Fruit fly (Drosophila melanogaster) ovary, adult (tissue): Measurements from ENCODE around the gene Crg-1.
"Not testable (repeated sequence)": the region's sequence is repeated elsewhere in the genome, so short reads cannot be mapped to it uniquely, and the experiment has no call there.

Source experiments
- CG17801 ChIP-seq: fragments of 200-800 bp; optimal IDR thresholded peaks from 2 replicates; lab custom pipeline; 2019; ENCODE audit warnings: missing biosample characterization, mild to moderate bottlenecking, missing genetic modification characterization, moderate library complexity; ENCODE audit not compliant: partially characterized antibody

Gene Crg-1

DNA sequence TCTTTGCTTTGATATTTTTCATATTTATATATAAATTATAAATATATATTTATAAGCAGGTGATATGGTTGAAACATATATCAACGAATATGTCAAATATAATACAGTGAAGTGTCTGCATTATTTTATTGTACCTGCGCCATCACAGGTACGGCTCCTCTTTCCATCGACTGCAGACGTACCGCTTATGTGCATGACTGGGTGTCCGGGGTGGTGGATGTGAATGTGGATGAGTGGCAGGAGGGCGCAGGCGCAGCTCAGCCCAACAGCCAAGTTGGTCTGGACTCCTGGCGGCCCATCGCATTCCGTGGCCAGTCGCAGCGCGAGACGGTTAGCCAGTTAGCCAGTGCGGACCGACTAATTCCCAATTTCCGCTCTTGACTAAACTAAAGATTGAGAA is at the start of gene Crg-1:
Gene Crg-1, plus strand, starts transcription at position 301 of the 400 bp plus-strand sequence.
- not testable (repeated sequence) for TF ChIP-seq CG17801 (GFP tag; lab: Kevin White, UChicago)

DNA sequence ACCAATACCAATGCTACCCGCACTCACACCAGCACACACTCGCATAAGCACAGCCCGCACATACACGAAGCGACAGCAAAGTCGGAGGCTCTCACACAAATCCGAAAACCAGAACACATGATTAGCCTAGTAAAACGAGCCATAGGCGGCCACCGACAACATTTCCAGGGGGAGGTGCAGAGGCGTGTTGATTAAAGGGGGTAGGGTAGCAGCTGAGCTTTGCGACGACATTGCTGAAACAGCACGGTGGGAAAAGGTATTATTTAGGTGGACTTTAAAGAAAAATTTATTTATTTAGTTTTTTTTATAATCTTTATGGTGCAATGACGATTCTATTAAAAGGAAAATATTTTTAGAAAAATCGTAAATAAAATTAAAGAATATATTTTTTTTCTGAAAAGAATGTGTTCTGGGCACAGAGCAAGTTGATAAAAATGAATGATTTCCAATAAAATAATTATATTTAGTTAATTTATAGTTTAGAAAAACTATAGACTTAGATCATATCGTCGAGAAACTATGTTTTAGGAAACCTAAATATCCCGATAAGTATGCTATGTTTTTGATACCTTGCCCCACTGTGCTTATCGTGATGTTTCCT is 49.0 kb upstream of the Crg-1 start:
- no peak for TF ChIP-seq CG17801 (GFP tag; lab: Kevin White, UChicago)

DNA sequence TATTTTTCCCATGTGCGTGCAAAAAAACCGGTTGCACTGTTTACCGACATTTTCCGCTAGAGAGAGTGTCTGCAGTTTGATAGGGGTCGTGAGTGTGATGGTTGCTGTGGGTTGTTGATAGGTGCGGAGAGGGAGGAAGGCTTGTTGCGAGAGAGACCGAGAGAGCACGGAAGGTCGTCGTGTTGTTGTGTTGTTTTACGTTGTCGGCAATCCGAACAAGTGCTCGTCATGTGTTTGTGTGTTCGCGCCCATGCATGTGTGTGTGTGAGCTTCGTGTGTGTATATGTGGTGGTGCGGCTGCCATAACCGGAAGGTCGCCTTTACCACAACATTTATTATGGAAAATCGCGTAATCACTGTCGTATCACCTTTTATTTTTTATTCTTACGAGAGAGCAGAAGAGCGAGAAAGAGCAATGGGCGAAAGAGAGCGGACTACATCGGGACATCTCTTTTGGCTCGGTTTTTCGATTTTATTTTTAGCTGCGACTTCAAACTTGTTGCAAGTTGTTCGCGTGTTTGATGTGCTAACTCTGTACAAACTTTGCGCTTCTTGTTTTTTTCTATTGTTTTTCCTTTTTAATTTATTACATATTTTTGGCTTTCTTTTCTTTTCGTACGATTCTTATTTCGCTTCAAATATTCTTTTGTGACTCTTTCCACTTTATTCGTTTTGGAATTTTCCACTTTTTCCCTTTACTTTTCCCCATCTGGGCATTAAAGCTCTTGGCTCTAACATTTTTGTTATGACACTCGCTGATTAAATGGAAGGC is 48.3 kb upstream of the Crg-1 start:
- peak; percentile 79 for TF ChIP-seq CG17801 (GFP tag; lab: Kevin White, UChicago)

DNA sequence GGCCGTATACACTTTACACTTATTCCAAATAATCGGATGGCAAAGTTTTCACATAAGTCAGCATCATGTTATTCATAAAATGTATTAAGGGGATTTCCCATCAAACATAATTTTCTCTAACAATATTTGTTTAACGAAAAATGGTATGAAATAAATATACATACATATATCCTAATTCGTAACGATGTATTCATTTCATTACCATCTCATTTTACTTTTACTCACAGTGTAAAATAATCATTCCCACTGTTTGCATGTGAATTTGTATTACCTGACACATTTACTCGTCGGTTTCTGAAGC is 47.8 kb upstream of the Crg-1 start:
- TF ChIP-seq CG17801 (GFP tag; lab: Kevin White, UChicago): no peak

DNA sequence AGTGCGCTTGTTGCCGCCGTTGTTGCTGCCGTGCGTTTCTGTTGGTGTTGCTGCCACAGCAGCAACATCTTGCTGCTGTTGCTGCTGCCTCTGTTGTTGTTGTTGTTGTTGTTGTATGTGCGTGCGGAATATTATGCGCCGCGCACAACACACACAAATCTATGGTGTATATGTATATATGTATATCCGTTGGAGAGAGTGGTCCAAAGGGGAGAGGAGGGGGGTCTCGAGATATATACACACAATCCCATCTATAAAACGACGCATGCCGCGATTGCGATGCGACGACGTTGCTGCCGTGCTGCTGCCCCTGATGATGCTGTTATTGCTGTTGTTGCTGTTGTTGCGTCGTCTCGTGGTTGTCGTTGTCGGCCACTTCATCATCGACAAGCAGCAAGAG is 46.1 kb upstream of the Crg-1 start:
- TF ChIP-seq CG17801 (GFP tag; lab: Kevin White, UChicago): no peak

DNA sequence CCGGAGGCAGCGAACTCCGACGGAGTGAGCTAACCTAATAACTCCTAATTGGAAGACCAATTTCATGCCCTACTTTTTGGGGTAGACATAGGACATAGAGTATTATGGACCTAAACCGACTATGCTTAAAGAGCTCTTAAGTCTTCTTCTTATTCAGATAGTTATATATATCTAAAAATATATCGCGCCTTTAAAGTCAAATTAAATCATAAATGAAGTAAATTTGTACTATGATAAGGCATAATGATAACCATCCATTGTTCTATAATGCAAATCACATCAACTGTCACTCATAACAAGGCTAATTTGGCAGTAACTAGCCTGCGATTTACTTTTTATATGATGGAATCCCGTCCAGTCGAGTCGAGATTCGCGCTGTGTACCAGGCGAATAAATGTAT is 45.5 kb upstream of the Crg-1 start:
- no peak for TF ChIP-seq CG17801 (GFP tag; lab: Kevin White, UChicago)

DNA sequence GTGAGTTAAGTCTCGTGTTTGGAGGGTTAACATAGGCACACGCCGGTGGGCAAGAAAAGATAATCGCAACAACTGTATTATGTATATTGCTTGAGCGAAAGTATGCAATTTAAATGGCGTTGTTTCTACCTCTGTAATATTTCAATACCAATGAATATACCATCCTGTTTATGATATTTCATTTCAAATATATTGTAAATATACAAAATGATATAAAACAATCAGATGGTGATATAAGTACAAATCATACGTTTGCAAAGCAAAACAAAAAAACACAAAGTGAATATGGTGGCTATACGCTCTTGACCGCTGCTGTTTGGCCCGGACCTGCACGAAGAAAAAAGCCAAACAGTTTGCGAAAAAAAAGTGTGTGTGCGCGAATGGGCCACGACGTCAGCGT is 44.8 kb upstream of the Crg-1 start:
- peak; percentile 58 for TF ChIP-seq CG17801 (GFP tag; lab: Kevin White, UChicago)

DNA sequence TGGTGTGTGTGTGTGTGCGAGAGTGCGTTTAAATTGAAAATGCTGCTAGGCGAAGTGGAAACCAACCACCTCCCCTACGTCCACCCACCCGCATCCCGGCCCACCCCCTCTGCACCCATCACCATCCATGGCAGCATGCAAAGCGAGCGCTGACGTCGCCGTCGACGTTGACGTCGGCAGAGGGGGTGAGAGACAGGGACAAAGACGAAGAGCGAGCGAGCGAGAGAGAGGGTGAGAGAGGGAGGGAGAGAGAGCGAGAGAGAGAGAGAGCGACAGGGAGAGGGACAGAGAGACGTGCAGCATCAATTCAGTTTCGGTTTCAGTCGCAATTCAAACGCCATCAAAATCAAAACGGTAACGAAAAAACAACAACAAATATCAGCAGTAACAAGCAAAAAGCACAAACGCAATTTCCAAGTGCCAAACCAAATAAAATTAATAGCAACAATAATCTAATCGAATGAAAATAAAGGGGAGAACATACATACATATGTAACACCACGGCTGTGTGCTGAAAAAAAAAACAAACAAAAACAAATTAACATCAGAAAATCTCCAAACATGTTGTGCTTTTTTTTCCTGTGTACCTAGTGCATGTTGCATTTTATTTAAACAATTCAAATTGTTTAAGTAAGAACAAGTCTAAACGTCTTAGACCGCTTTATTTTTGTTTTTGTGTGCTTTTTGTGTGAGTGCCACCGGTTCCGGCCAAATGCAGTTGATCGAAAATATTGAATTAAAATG is 44.1 kb upstream of the Crg-1 start:
- no peak for TF ChIP-seq CG17801 (GFP tag; lab: Kevin White, UChicago)

DNA sequence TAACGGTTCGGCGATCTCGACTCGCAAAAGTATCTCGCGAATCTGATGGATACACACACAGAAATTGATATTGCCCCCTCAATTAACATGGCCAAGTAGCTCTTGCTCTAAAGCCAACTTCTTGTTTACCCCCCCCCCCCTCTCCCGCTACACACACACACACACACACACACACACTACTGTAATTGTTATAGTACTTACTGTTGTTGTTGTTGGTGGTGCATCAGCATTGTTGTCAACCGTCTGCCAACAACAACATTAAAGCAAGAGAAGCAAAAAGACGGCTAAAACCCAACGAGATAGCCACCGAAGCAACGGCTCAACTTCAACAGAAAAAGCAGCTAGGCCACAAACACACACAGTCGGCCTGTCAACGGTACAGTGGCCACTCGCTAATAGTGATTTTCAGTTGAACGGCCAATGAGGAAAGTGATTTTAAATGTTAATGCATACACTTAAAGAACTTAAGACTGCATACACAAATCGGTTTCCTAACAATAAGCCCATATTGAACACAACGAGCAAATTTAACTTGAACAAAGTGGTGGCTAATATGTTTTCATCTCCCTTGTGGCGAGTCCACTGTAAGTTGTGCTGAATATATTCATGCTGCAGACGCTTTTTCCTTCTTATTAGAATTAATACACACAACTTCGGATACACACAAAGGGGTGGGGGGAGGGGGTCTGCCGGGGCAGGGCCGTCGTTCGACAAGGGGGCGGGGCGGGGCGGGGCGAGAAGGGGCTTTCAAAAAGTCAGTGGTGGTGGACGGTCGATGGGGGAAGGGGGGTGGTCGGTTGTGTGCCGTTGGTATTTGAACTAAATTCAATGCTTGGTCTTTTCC is 42.6 kb upstream of the Crg-1 start:
- peak; percentile 38 for TF ChIP-seq CG17801 (GFP tag; lab: Kevin White, UChicago)

DNA sequence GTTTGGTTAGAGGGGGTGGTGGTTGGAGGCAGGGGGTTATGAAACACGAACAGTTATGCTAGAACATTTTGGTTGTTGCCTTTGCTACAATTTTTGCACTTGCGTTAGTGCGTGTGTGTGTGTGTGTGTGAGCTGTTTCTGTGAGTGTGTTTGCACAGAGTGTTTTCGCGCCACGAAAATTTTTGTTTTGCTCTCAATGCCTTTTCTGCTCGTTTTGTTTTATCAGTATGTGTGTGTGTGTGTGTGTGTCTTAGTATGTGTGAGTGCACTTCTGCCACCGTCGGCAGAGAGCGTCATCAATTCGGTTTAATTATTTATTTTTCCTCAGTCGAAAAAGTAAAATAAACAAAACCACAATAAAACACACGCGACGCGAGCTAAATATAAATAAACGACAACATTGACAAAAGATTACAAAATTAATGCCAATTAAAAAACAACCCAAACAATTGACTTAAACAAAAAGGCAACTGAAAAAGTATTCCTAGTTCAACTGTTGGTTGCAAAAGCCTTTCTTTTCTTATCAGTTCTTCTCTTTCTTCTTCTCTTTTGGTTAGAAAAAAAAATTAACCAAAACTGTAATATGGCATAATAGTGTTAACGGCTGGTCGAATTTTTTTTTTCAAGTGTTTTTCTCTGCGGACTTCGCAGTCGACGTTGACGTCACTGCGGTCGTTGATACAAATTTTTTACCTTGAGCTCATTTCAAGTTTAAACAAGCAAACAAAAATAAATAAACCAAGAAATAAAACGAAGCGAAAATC is 31.5 kb upstream of the Crg-1 start:
- TF ChIP-seq CG17801 (GFP tag; lab: Kevin White, UChicago): peak; percentile 88

DNA sequence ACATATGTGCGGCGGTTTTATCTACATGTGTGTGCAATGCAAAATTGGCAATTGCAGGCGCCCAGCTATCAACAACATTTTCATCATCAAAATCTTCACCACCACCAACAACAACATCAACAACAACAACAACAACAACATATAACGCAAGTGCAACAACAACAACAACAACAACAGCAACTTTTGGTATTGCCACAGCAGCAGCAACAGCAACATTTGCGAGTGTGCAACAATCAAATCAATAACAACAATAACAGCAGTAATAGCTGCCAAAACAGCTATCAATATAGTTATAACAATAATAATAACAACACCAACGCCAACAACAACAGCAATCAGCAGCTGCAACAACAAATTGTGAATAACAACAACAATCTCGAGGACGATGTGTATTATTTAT is 30.6 kb upstream of the Crg-1 start:
- no peak for TF ChIP-seq CG17801 (GFP tag; lab: Kevin White, UChicago)

DNA sequence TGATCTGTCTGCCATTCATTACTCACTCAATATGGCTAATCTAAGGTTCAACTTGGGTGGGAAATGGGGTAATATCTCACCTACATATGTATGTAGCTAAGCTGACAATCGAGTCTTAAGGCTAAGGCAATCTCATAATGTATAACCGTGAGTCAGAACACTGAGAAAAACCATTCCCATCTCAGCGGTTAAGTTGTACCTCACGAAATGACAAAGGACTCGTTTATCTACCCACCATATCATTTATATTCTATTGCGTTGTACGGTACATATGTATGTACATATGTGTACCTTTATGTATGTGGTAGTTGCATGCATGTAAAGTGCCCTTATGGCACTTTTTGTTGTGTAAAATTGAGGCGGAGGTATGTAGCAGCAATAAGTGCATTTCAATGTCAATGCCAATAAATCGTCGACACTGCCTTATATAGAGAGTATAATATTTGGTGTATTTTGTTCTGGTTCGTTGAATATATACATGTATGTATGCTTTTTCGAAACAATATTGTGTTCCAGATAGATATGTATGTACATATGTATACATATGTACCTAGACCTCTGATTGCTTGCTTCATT is 30.0 kb upstream of the Crg-1 start:
- no peak for TF ChIP-seq CG17801 (GFP tag; lab: Kevin White, UChicago)

DNA sequence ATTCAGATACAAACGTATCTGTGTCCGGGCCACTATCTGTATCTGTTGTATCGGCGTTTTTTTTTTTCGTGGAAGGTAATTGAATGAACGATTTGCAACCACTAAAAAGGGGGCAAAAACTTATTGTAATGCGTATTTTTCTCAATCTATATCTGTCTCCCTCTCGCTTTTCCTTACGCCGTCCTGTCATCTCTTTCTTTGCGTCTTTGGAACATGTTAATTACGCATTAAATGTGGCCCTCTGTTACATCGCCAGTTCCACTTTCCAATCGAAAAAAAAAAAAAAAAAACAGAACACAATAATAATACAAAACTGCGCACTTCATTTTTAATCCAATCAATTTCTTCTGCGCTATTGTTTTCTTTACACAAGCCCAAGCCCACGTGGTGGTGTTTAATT is 28.8 kb upstream of the Crg-1 start:
- TF ChIP-seq CG17801 (GFP tag; lab: Kevin White, UChicago): no peak

DNA sequence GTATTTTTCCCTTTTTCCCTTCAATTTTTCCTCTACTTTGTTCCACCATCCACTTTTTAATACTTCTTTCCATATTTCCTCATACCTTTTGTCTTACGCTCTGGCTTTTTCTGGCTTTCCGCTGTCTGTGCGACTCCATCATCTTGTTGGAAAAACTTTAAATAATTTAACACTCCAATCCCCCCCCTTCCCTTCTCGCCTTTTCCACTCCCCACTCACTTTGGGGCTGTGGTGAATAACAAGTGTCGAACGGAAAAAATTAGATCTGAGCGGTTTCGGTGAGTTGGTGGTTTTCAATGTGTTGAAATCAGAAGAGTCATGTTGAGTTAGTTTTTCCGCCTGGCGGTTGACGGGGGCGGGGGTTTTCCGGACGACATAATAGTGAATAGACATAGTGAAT is 25.9 kb upstream of the Crg-1 start:
- no peak for TF ChIP-seq CG17801 (GFP tag; lab: Kevin White, UChicago)
